Worm (Caenorhabditis elegans) whole organism, late embryonic: Measurements from ENCODE around the gene C16C8.20.
"Not testable (repeated sequence)": the region's sequence is repeated elsewhere in the genome, so short reads cannot be mapped to it uniquely, and the experiment has no call there.

Experiments used
- ceh-30 ChIP-seq: fragments of 150-350 bp; optimal IDR thresholded peaks from 2 replicates; lab custom pipeline; 2014; ENCODE audit warnings: missing biosample characterization, missing genetic modification characterization
- ceh-34 ChIP-seq: sonication (generic microtip); optimal IDR thresholded peaks from 2 replicates; lab custom pipeline; 2016; ENCODE audit warnings: mild to moderate bottlenecking, missing genetic modification characterization, missing compliant biosample characterization
- dmd-4 ChIP-seq: sonication (generic microtip); optimal IDR thresholded peaks from 2 replicates; lab custom pipeline; 2016; ENCODE audit warnings: borderline replicate concordance, missing genetic modification characterization, missing compliant biosample characterization
- fkh-10 ChIP-seq: fragments of 150-350 bp; optimal IDR thresholded peaks from 2 replicates; lab custom pipeline; 2014; ENCODE audit warnings: missing biosample characterization, missing genetic modification reagents, missing genetic modification characterization
- hlh-8 ChIP-seq: sonication (generic microtip); optimal IDR thresholded peaks from 2 replicates; lab custom pipeline; 2016; ENCODE audit warnings: missing genotype, missing genetic modification characterization, missing compliant biosample characterization
- nhr-11 ChIP-seq: fragments of 150-350 bp; optimal IDR thresholded peaks from 2 replicates; lab custom pipeline; 2014; ENCODE audit warnings: missing biosample characterization, missing genetic modification characterization
- pqm-1 ChIP-seq: sonication (generic microtip); optimal IDR thresholded peaks from 2 replicates; lab custom pipeline; 2016; ENCODE audit warnings: missing genetic modification characterization, missing compliant biosample characterization
- unc-3 ChIP-seq, 2 experiments: fragments of 200-800 bp in 1 of 2; sonication (Bioruptor generic) in 1 of 2; sonication (generic microtip) in 1 of 2; conservative IDR thresholded peaks in 1 of 2; optimal IDR thresholded peaks in 1 of 2; 2 replicates each; pipeline versions ENCODE4 v1.3.6 to Lab custom; 2016 to 2022; ENCODE audit warnings: missing compliant biosample characterization in 2 of 2, missing genetic modification characterization in 2 of 2, missing genetic modification reagents in 1 of 2
- unc-55 ChIP-seq: sonication (generic microtip); optimal IDR thresholded peaks from 2 replicates; lab custom pipeline; 2017; ENCODE audit warnings: missing biosample characterization, missing genetic modification reagents, missing genetic modification characterization
- unc-86 ChIP-seq: sonication (generic microtip); optimal IDR thresholded peaks from 2 replicates; lab custom pipeline; 2016; ENCODE audit warnings: missing genetic modification characterization, missing compliant biosample characterization

- not testable (repeated sequence) for TF ChIP-seq unc-55 (GFP tag; lab: Kevin White, UChicago); pqm-1 (tag; lab: Kevin White, UChicago); ceh-30 (tag; lab: Kevin White, UChicago); ceh-34 (tag; lab: Kevin White, UChicago); hlh-8; unc-86 (tag; lab: Kevin White, UChicago); dmd-4 (tag; lab: Kevin White, UChicago); unc-3 (GFP tag; conservative IDR thresholded peaks at IDR 0.05; lab: Robert Waterston, UW); unc-3 (tag; optimal IDR thresholded peaks at IDR 0.05; lab: Kevin White, UChicago); nhr-11 (tag; lab: Kevin White, UChicago); fkh-10 (GFP tag; lab: Kevin White, UChicago)
Observed at ce11 chrII:3464580-3464979, 17.8 kb downstream of the C16C8.20 start, which contains the start of gene C16C8.10.
